Worm (Caenorhabditis elegans) whole organism, young adult: Measurements from ENCODE around the gene nhr-282.
"Not testable (repeated sequence)": the region's sequence is repeated elsewhere in the genome, so short reads cannot be mapped to it uniquely, and the experiment has no call there.

Experiments used
- B0019.2 ChIP-seq: fragments of 200-800 bp; sonication (Bioruptor generic); conservative IDR thresholded peaks from 2 replicates; pipeline ENCODE4 v1.3.6; 2022; ENCODE audit warnings: missing genetic modification reagents, missing genetic modification characterization, missing compliant biosample characterization
- B0261.1 ChIP-seq: sonication (generic microtip); optimal IDR thresholded peaks from 2 replicates; lab custom pipeline; 2016; ENCODE audit warnings: mild to moderate bottlenecking, missing genetic modification characterization, moderate library complexity, missing compliant biosample characterization
- D2030.7 ChIP-seq: fragments of 200-800 bp; sonication (Bioruptor generic); IDR thresholded peaks from 2 replicates; pipeline ENCODE4 v1.3.6; 2022; ENCODE audit warnings: missing genetic modification reagents, missing genetic modification characterization, missing compliant biosample characterization
- F22D6.2 ChIP-seq: sonication (generic microtip); optimal IDR thresholded peaks from 2 replicates; lab custom pipeline; 2016; ENCODE audit warnings: mild to moderate bottlenecking, missing genetic modification characterization, missing compliant biosample characterization
- F33H1.4 ChIP-seq: fragments of 200-800 bp; sonication (Bioruptor generic); IDR thresholded peaks from 2 replicates; pipeline ENCODE4 v1.3.6; 2022; ENCODE audit warnings: missing genetic modification reagents, missing genetic modification characterization, missing compliant biosample characterization
- F39B2.1 ChIP-seq: fragments of 200-800 bp; sonication (Bioruptor generic); IDR thresholded peaks from 2 replicates; pipeline ENCODE4 v1.3.6; 2022; ENCODE audit warnings: missing genetic modification reagents, missing genetic modification characterization, missing compliant biosample characterization
- F49E8.2 ChIP-seq: sonication (generic microtip); optimal IDR thresholded peaks from 3 replicates; lab custom pipeline; 2017; ENCODE audit warnings: missing genetic modification characterization, mild to moderate bottlenecking, missing compliant biosample characterization, antibody characterized with exemption, moderate library complexity; ENCODE audit not compliant: insufficient read depth
- K11D2.4 ChIP-seq: fragments of 200-800 bp; sonication (Bioruptor generic); IDR thresholded peaks from 2 replicates; pipeline ENCODE4 v1.3.6; 2022; ENCODE audit warnings: missing genetic modification reagents, missing genetic modification characterization, missing compliant biosample characterization
- K12H6.12 ChIP-seq: fragments of 200-800 bp; sonication (Bioruptor generic); optimal IDR thresholded peaks from 2 replicates; lab custom pipeline; 2018; ENCODE audit warnings: mild to moderate bottlenecking, missing genetic modification characterization, missing compliant biosample characterization
- Y56A3A.18 ChIP-seq: fragments of 200-800 bp; sonication (Bioruptor generic); IDR thresholded peaks from 2 replicates; pipeline ENCODE4 v1.3.6; 2022; ENCODE audit warnings: missing genetic modification reagents, missing genetic modification characterization, missing compliant biosample characterization
- athp-1 ChIP-seq: sonication (generic microtip); optimal IDR thresholded peaks from 2 replicates; lab custom pipeline; 2017; ENCODE audit warnings: mild to moderate bottlenecking, missing genetic modification characterization, missing compliant biosample characterization
- attf-6 ChIP-seq: fragments of 200-800 bp; sonication (Bioruptor generic); IDR thresholded peaks from 2 replicates; pipeline ENCODE4 v1.3.6; 2022; ENCODE audit warnings: missing genetic modification reagents, missing genetic modification characterization, missing compliant biosample characterization
- cebp-1 ChIP-seq, 2 experiments: fragments of 200-800 bp in 1 of 2; sonication (Bioruptor generic) in 1 of 2; sonication (generic microtip) in 1 of 2; IDR thresholded peaks in 1 of 2; optimal IDR thresholded peaks in 1 of 2; 2 replicates each; pipeline versions ENCODE4 v1.3.6 to Lab custom; 2017 to 2022; ENCODE audit warnings: missing compliant biosample characterization in 2 of 2, missing genetic modification characterization in 2 of 2, mild to moderate bottlenecking in 1 of 2, missing genetic modification reagents in 1 of 2, moderate library complexity in 1 of 2
- ceh-100 ChIP-seq: fragments of 200-800 bp; sonication (Bioruptor generic); IDR thresholded peaks from 2 replicates; pipeline ENCODE4 v1.3.6; 2022; ENCODE audit warnings: missing genetic modification reagents, missing genetic modification characterization, missing compliant biosample characterization
- ceh-27 ChIP-seq: fragments of 200-800 bp; sonication (Bioruptor generic); optimal IDR thresholded peaks from 2 replicates; lab custom pipeline; 2018; ENCODE audit warnings: mild to moderate bottlenecking, missing genetic modification characterization, moderate library complexity, missing compliant biosample characterization
- ceh-58 ChIP-seq: fragments of 200-800 bp; sonication (Bioruptor generic); IDR thresholded peaks from 2 replicates; pipeline ENCODE4 v1.3.6; 2022; ENCODE audit warnings: missing genetic modification characterization, missing compliant biosample characterization
- ceh-91 ChIP-seq: fragments of 200-800 bp; sonication (Bioruptor generic); IDR thresholded peaks from 2 replicates; pipeline ENCODE4 v1.3.6; 2022; ENCODE audit warnings: missing genetic modification reagents, missing genetic modification characterization, missing compliant biosample characterization
- dox-1 ChIP-seq: fragments of 200-800 bp; sonication (Bioruptor generic); IDR thresholded peaks from 2 replicates; pipeline ENCODE4 v1.3.6; 2022; ENCODE audit warnings: missing genetic modification reagents, missing genetic modification characterization, missing compliant biosample characterization
- dpl-1 ChIP-seq: fragments of 150-350 bp; optimal IDR thresholded peaks from 2 replicates; lab custom pipeline; 2014; ENCODE audit warnings: missing biosample characterization, missing genetic modification reagents, missing genetic modification characterization
- egl-44 ChIP-seq: fragments of 200-800 bp; sonication (Bioruptor generic); IDR thresholded peaks from 2 replicates; pipeline ENCODE4 v1.3.6; 2022; ENCODE audit warnings: missing genetic modification reagents, missing genetic modification characterization, missing compliant biosample characterization
- let-526 ChIP-seq: fragments of 200-800 bp; sonication (Bioruptor generic); IDR thresholded peaks from 2 replicates; pipeline ENCODE4 v1.3.6; 2022; ENCODE audit warnings: missing genetic modification reagents, missing genetic modification characterization, missing compliant biosample characterization
- let-607 ChIP-seq, 2 experiments: fragments of 200-800 bp in 1 of 2; sonication (Bioruptor generic) in 1 of 2; sonication (generic microtip) in 1 of 2; optimal IDR thresholded peaks; 2 replicates each; lab custom pipeline; 2016 to 2018; ENCODE audit warnings: mild to moderate bottlenecking in 2 of 2, missing compliant biosample characterization in 2 of 2, missing genetic modification characterization in 2 of 2, moderate library complexity in 2 of 2, missing genotype in 1 of 2
- lin-35 ChIP-seq, 3 experiments: fragments of 150-350 bp in 2 of 3; sonication (generic microtip) in 1 of 3; optimal IDR thresholded peaks; 2 replicates each; lab custom pipeline; 2014 to 2018; ENCODE audit warnings: missing biosample characterization in 3 of 3, missing genetic modification characterization in 3 of 3, missing genetic modification reagents in 3 of 3
- lin-40 ChIP-seq: sonication (generic microtip); optimal IDR thresholded peaks from 2 replicates; lab custom pipeline; 2016; ENCODE audit warnings: missing genetic modification characterization, mild to moderate bottlenecking, missing compliant biosample characterization, missing genotype, missing genetic modification reagents
- lir-1 ChIP-seq: fragments of 200-800 bp; sonication (Bioruptor generic); conservative IDR thresholded peaks from 2 replicates; pipeline ENCODE4 v1.3.6; 2022; ENCODE audit warnings: missing genetic modification reagents, missing genetic modification characterization, missing compliant biosample characterization
- lsl-1 ChIP-seq: fragments of 200-800 bp; sonication (Bioruptor generic); optimal IDR thresholded peaks from 2 replicates; lab custom pipeline; 2018; ENCODE audit warnings: mild to moderate bottlenecking, missing genetic modification characterization, moderate library complexity, missing compliant biosample characterization
- lsy-27 ChIP-seq: sonication (generic microtip); optimal IDR thresholded peaks from 2 replicates; lab custom pipeline; 2017; ENCODE audit warnings: missing genetic modification characterization, mild to moderate bottlenecking, missing compliant biosample characterization, antibody characterized with exemption, missing genotype, borderline replicate concordance; ENCODE audit not compliant: insufficient read depth
- madf-10 ChIP-seq: sonication (generic microtip); optimal IDR thresholded peaks from 2 replicates; lab custom pipeline; 2016; ENCODE audit warnings: mild to moderate bottlenecking, missing genetic modification characterization, missing compliant biosample characterization
- madf-6 ChIP-seq: fragments of 200-800 bp; sonication (Bioruptor generic); IDR thresholded peaks from 2 replicates; pipeline ENCODE4 v1.3.6; 2022; ENCODE audit warnings: missing genetic modification reagents, missing genetic modification characterization, missing compliant biosample characterization
- madf-8 ChIP-seq: fragments of 200-800 bp; sonication (Bioruptor generic); conservative IDR thresholded peaks from 2 replicates; pipeline ENCODE4 v1.3.6; 2022; ENCODE audit warnings: missing genetic modification reagents, missing genetic modification characterization, missing compliant biosample characterization
- mes-4 ChIP-seq: sonication (generic microtip); optimal IDR thresholded peaks from 2 replicates; lab custom pipeline; 2016; ENCODE audit warnings: missing genotype, missing genetic modification characterization, missing compliant biosample characterization
- nhr-80 ChIP-seq: sonication (generic microtip); optimal IDR thresholded peaks from 2 replicates; lab custom pipeline; 2016; ENCODE audit warnings: missing genetic modification characterization, missing compliant biosample characterization
- pbrm-1 ChIP-seq: fragments of 200-800 bp; sonication (Bioruptor generic); IDR thresholded peaks from 2 replicates; pipeline ENCODE4 v1.3.6; 2022; ENCODE audit warnings: missing genetic modification reagents, missing genetic modification characterization, missing compliant biosample characterization
- sea-2 ChIP-seq: fragments of 200-800 bp; sonication (Bioruptor generic); IDR thresholded peaks from 2 replicates; pipeline ENCODE4 v1.3.6; 2022; ENCODE audit warnings: missing genetic modification characterization, missing compliant biosample characterization
- snpc-1.1 ChIP-seq: sonication (generic microtip); optimal IDR thresholded peaks from 2 replicates; lab custom pipeline; 2017; ENCODE audit warnings: missing genetic modification characterization, mild to moderate bottlenecking, missing compliant biosample characterization, antibody characterized with exemption, moderate library complexity, missing genotype, missing genetic modification reagents; ENCODE audit not compliant: insufficient read depth
- snpc-1.3 ChIP-seq: sonication (generic microtip); optimal IDR thresholded peaks from 2 replicates; lab custom pipeline; 2017; ENCODE audit warnings: missing genetic modification characterization, mild to moderate bottlenecking, missing compliant biosample characterization, antibody characterized with exemption, moderate library complexity, missing genotype, missing genetic modification reagents; ENCODE audit not compliant: insufficient read depth
- snpc-3.4 ChIP-seq: sonication (generic microtip); optimal IDR thresholded peaks from 2 replicates; lab custom pipeline; 2017; ENCODE audit warnings: missing genetic modification characterization, mild to moderate bottlenecking, missing compliant biosample characterization, antibody characterized with exemption, moderate library complexity, missing genotype, missing genetic modification reagents
- snpc-4 ChIP-seq, 5 experiments: fragments of 150-350 bp in 1 of 5; sonication (generic microtip) in 4 of 5; optimal IDR thresholded peaks; 2 replicates each; lab custom pipeline; 2014 to 2018; ENCODE audit warnings: missing genetic modification characterization in 5 of 5, missing biosample characterization in 3 of 5, antibody characterized with exemption in 2 of 5, mild to moderate bottlenecking in 2 of 5, missing compliant biosample characterization in 2 of 5, missing genotype in 2 of 5, moderate library complexity in 2 of 5, missing genetic modification reagents in 1 of 5
- somi-1 ChIP-seq: fragments of 200-800 bp; sonication (Bioruptor generic); optimal IDR thresholded peaks from 2 replicates; lab custom pipeline; 2018; ENCODE audit warnings: mild to moderate bottlenecking, missing genetic modification characterization, missing compliant biosample characterization
- tlf-1 ChIP-seq: fragments of 200-800 bp; sonication (Bioruptor generic); optimal IDR thresholded peaks from 2 replicates; lab custom pipeline; 2018; ENCODE audit warnings: mild to moderate bottlenecking, missing genetic modification characterization, missing compliant biosample characterization
- ztf-18 ChIP-seq: sonication (generic microtip); optimal IDR thresholded peaks from 2 replicates; lab custom pipeline; 2016; ENCODE audit warnings: missing genotype, mild to moderate bottlenecking, missing genetic modification characterization, missing compliant biosample characterization
- ztf-22 ChIP-seq: fragments of 200-800 bp; sonication (Bioruptor generic); optimal IDR thresholded peaks from 2 replicates; lab custom pipeline; 2018; ENCODE audit warnings: mild to moderate bottlenecking, missing genetic modification characterization, moderate library complexity, missing compliant biosample characterization
- ztf-6 ChIP-seq: fragments of 200-800 bp; sonication (Bioruptor generic); IDR thresholded peaks from 2 replicates; pipeline ENCODE4 v1.3.6; 2022; ENCODE audit warnings: missing genetic modification reagents, missing genetic modification characterization, missing compliant biosample characterization

nhr-282 gene

ce11 chrV:15811982-15812381 is at the start of gene nhr-282:
nhr-282 (plus strand) TSS chrV:15812282.
- TF ChIP-seq ztf-22 (GFP tag; lab: Kevin White, UChicago); ztf-18; snpc-1.3: not testable (repeated sequence)

DNA sequence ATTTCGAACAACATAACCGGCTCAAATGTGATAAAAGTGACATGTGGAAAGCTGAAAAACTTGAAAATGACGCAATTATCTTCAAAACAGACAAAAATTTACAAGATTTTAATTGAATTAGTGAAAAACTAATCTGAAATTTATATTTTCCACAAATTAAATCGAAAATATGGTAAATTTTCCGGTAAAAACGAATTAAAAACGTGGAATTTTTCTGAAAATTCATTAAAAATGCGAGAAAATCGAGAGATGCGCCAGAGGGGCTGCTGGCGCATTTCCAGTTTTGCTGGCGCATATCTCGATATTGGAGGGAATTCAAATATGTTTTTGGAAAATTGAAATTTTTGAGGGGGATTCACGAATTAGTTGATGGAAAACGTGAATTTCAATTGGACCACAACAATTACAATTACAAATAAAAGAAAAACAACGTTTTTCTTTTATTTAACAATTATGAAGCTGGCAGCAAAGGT is 45.9 kb upstream of the nhr-282 start, which contains the start of the genes haf-3 and F57A10.2:
haf-3 (minus strand) TSS at position 51 of the 473 bp plus-strand sequence.
F57A10.2 (plus strand) TSS at position 454 of the 473 bp plus-strand sequence.
- TF ChIP-seq athp-1 (no peak), B0019.2 (GFP tag; lab: Robert Waterston, UW) (no peak), F22D6.2 (tag; lab: Kevin White, UChicago) (peak; percentile 12), ceh-58 (GFP tag; lab: Robert Waterston, UW) (no peak), pbrm-1 (GFP tag; lab: Robert Waterston, UW) (peak; percentile 92), cebp-1 (GFP tag; IDR thresholded peaks at IDR 0.05; lab: Robert Waterston, UW) (no peak), cebp-1 (tag; optimal IDR thresholded peaks at IDR 0.05; lab: Kevin White, UChicago) (peak; percentile 81), dox-1 (peak; percentile 93), lin-40 (tag; lab: Kevin White, UChicago) (peak; percentile 93), F49E8.2 (tag; lab: Kevin White, UChicago) (peak; percentile 35), K12H6.12 (tag; lab: Kevin White, UChicago) (peak; percentile 60), egl-44 (GFP tag; lab: Robert Waterston, UW) (no peak), nhr-80 (tag; lab: Kevin White, UChicago) (peak; percentile 28), madf-8 (GFP tag; lab: Robert Waterston, UW) (peak; percentile 62), Y56A3A.18 (peak; percentile 71), let-607 (tag; optimal IDR thresholded peaks at IDR 0.05; lab: Kevin White, UChicago) (peak in 1 of 2 experiments; percentile 71), sea-2 (GFP tag; lab: Robert Waterston, UW) (no peak), tlf-1 (GFP tag; lab: Kevin White, UChicago) (peak; percentile 88), snpc-1.1 (tag; lab: Kevin White, UChicago) (peak; percentile 46), snpc-3.4 (tag; lab: Kevin White, UChicago) (peak; percentile 83), lin-35 (GFP tag; optimal IDR thresholded peaks at IDR 0.05; lab: Kevin White, UChicago) (peak; percentile 81 to 97 (median 92)), ceh-91 (peak; percentile 67), F39B2.1 (0 out of 2 replicates have a peak, but pooled peaks have one; percentile 45), snpc-1.3 (peak; percentile 71), lir-1 (GFP tag; lab: Robert Waterston, UW) (peak; percentile 65; the same call in 1 of the 2 replicates), madf-6 (GFP tag; lab: Robert Waterston, UW) (peak; percentile 85), B0261.1 (peak; percentile 34), lsl-1 (GFP tag; lab: Kevin White, UChicago) (peak; percentile 71), let-526 (GFP tag; lab: Robert Waterston, UW) (0 out of 2 replicates have a peak, but pooled peaks have one; percentile 32), dpl-1 (peak; percentile 97), F33H1.4 (GFP tag; lab: Robert Waterston, UW) (peak; percentile 68), madf-10 (peak; percentile 38), snpc-4 (GFP tag; optimal IDR thresholded peaks at IDR 0.05; lab: Kevin White, UChicago) (peak; percentile 36), snpc-4 (tag; optimal IDR thresholded peaks at IDR 0.05; lab: Kevin White, UChicago) (peak; percentile 70 to 86 (median 81)), ceh-27 (peak; percentile 65), K11D2.4 (GFP tag; lab: Robert Waterston, UW) (peak; percentile 81), ztf-6 (GFP tag; lab: Robert Waterston, UW) (no peak), D2030.7 (peak; percentile 83), ceh-100 (GFP tag; lab: Robert Waterston, UW) (peak; percentile 86), attf-6 (GFP tag; lab: Robert Waterston, UW) (peak; percentile 84), mes-4 (tag; lab: Kevin White, UChicago) (no peak), somi-1 (GFP tag; lab: Kevin White, UChicago) (peak; percentile 31), lsy-27 (tag; lab: Kevin White, UChicago) (no peak)
